Worm (Caenorhabditis elegans) whole organism, late embryonic: ENCODE measurements around the gene Y1B5A.1.

Experiments used
- C38D4.7 ChIP-seq: fragments of 200-800 bp; sonication (Bioruptor generic); optimal IDR thresholded peaks from 2 replicates; lab custom pipeline; 2018; ENCODE audit warnings: mild to moderate bottlenecking, missing genetic modification characterization, moderate library complexity, missing compliant biosample characterization
- F13H6.1 ChIP-seq: sonication (generic microtip); optimal IDR thresholded peaks from 2 replicates; lab custom pipeline; 2016; ENCODE audit warnings: missing genetic modification characterization, missing compliant biosample characterization
- ceh-14 ChIP-seq: sonication (generic microtip); optimal IDR thresholded peaks from 2 replicates; lab custom pipeline; 2016; ENCODE audit warnings: missing genotype, missing genetic modification characterization, missing compliant biosample characterization
- ceh-19 ChIP-seq: fragments of 200-800 bp; sonication (Bioruptor generic); optimal IDR thresholded peaks from 2 replicates; lab custom pipeline; 2018; ENCODE audit warnings: mild to moderate bottlenecking, missing genetic modification characterization, missing compliant biosample characterization
- ceh-2 ChIP-seq: sonication (generic microtip); optimal IDR thresholded peaks from 2 replicates; lab custom pipeline; 2016; ENCODE audit warnings: missing genotype, missing genetic modification characterization, missing compliant biosample characterization
- ceh-24 ChIP-seq: sonication (generic microtip); optimal IDR thresholded peaks from 2 replicates; lab custom pipeline; 2016; ENCODE audit warnings: mild to moderate bottlenecking, missing genetic modification characterization, missing compliant biosample characterization
- ceh-30 ChIP-seq: fragments of 150-350 bp; optimal IDR thresholded peaks from 2 replicates; lab custom pipeline; 2014; ENCODE audit warnings: missing biosample characterization, missing genetic modification characterization
- ceh-31 ChIP-seq: sonication (generic microtip); optimal IDR thresholded peaks from 2 replicates; lab custom pipeline; 2016; ENCODE audit warnings: missing genetic modification characterization, missing compliant biosample characterization
- ceh-48 ChIP-seq: sonication (generic microtip); optimal IDR thresholded peaks from 2 replicates; lab custom pipeline; 2016; ENCODE audit warnings: missing genetic modification characterization, inconsistent platforms, missing compliant biosample characterization
- ceh-9 ChIP-seq: sonication (generic microtip); optimal IDR thresholded peaks from 2 replicates; lab custom pipeline; 2016; ENCODE audit warnings: mild to moderate bottlenecking, missing genetic modification characterization, inconsistent platforms, missing compliant biosample characterization
- dmd-4 ChIP-seq: sonication (generic microtip); optimal IDR thresholded peaks from 2 replicates; lab custom pipeline; 2016; ENCODE audit warnings: borderline replicate concordance, missing genetic modification characterization, missing compliant biosample characterization
- elt-2 ChIP-seq: sonication (generic microtip); optimal IDR thresholded peaks from 2 replicates; lab custom pipeline; 2016; ENCODE audit warnings: missing genetic modification reagents, missing genetic modification characterization, missing compliant biosample characterization
- elt-4 ChIP-seq: sonication (generic microtip); optimal IDR thresholded peaks from 2 replicates; lab custom pipeline; 2016; ENCODE audit warnings: missing genetic modification characterization, missing compliant biosample characterization
- ets-4 ChIP-seq: sonication (generic microtip); optimal IDR thresholded peaks from 2 replicates; lab custom pipeline; 2016; ENCODE audit warnings: missing genetic modification characterization, missing compliant biosample characterization
- fax-1 ChIP-seq: sonication (generic microtip); optimal IDR thresholded peaks from 2 replicates; lab custom pipeline; 2016; ENCODE audit warnings: missing genotype, missing genetic modification characterization, missing compliant biosample characterization
- fkh-10 ChIP-seq: fragments of 150-350 bp; optimal IDR thresholded peaks from 2 replicates; lab custom pipeline; 2014; ENCODE audit warnings: missing biosample characterization, missing genetic modification reagents, missing genetic modification characterization
- gmeb-2 ChIP-seq: sonication (generic microtip); optimal IDR thresholded peaks from 2 replicates; lab custom pipeline; 2016; ENCODE audit warnings: missing genetic modification characterization, inconsistent platforms, missing compliant biosample characterization
- hlh-30 ChIP-seq: sonication (generic microtip); optimal IDR thresholded peaks from 2 replicates; lab custom pipeline; 2017; ENCODE audit warnings: antibody characterized with exemption, missing genetic modification characterization, missing compliant biosample characterization; ENCODE audit not compliant: insufficient read depth
- hlh-6 ChIP-seq: sonication (generic microtip); optimal IDR thresholded peaks from 2 replicates; lab custom pipeline; 2016; ENCODE audit warnings: missing genotype, missing genetic modification characterization, missing compliant biosample characterization
- hlh-8 ChIP-seq: sonication (generic microtip); optimal IDR thresholded peaks from 2 replicates; lab custom pipeline; 2016; ENCODE audit warnings: missing genotype, missing genetic modification characterization, missing compliant biosample characterization
- lin-11 ChIP-seq: fragments of 200-800 bp; sonication (Bioruptor generic); optimal IDR thresholded peaks from 2 replicates; lab custom pipeline; 2018; ENCODE audit warnings: mild to moderate bottlenecking, missing genetic modification characterization, missing compliant biosample characterization
- mec-3 ChIP-seq: sonication (generic microtip); optimal IDR thresholded peaks from 2 replicates; lab custom pipeline; 2016; ENCODE audit warnings: borderline replicate concordance, missing genetic modification characterization, missing compliant biosample characterization
- nhr-11 ChIP-seq: fragments of 150-350 bp; optimal IDR thresholded peaks from 2 replicates; lab custom pipeline; 2014; ENCODE audit warnings: missing biosample characterization, missing genetic modification characterization
- nhr-232 ChIP-seq: sonication (generic microtip); optimal IDR thresholded peaks from 2 replicates; lab custom pipeline; 2016; ENCODE audit warnings: missing genetic modification characterization, missing compliant biosample characterization
- pros-1 ChIP-seq: fragments of 150-350 bp; optimal IDR thresholded peaks from 2 replicates; lab custom pipeline; 2014; ENCODE audit warnings: missing biosample characterization, missing genetic modification reagents, missing genetic modification characterization
- rnt-1 ChIP-seq: sonication (generic microtip); optimal IDR thresholded peaks from 2 replicates; lab custom pipeline; 2016; ENCODE audit warnings: missing genetic modification characterization, missing compliant biosample characterization
- sdc-2 ChIP-seq: sonication (generic microtip); optimal IDR thresholded peaks from 2 replicates; lab custom pipeline; 2016; ENCODE audit warnings: missing genotype, missing genetic modification characterization, missing compliant biosample characterization
- sox-4 ChIP-seq: sonication (generic microtip); optimal IDR thresholded peaks from 2 replicates; lab custom pipeline; 2017; ENCODE audit warnings: mild to moderate bottlenecking, missing genetic modification characterization, inconsistent platforms, missing compliant biosample characterization
- tbx-7 ChIP-seq: sonication (generic microtip); optimal IDR thresholded peaks from 2 replicates; lab custom pipeline; 2016; ENCODE audit warnings: missing genotype, missing genetic modification characterization, missing compliant biosample characterization
- ttx-3 ChIP-seq: sonication (generic microtip); optimal IDR thresholded peaks from 2 replicates; lab custom pipeline; 2016; ENCODE audit warnings: missing genetic modification reagents, missing genetic modification characterization, missing compliant biosample characterization

Y1B5A.1 gene

ce11 chrX:7126348-7126747 lies 41.2 kb downstream of the Y1B5A.1 start, which contains the start of gene ist-1:
TSS of gene ist-1 (plus strand) at chrX:7126648.
- TF ChIP-seq fax-1 (tag; lab: Kevin White, UChicago): no peak
- TF ChIP-seq ttx-3 (tag; lab: Kevin White, UChicago): no peak
- no peak for TF ChIP-seq pros-1
- no peak for TF ChIP-seq ceh-2 (tag; lab: Kevin White, UChicago)
- TF ChIP-seq elt-4: no peak
- TF ChIP-seq ceh-31 (tag; lab: Kevin White, UChicago): no peak
- TF ChIP-seq tbx-7 (tag; lab: Kevin White, UChicago): no peak

DNA sequence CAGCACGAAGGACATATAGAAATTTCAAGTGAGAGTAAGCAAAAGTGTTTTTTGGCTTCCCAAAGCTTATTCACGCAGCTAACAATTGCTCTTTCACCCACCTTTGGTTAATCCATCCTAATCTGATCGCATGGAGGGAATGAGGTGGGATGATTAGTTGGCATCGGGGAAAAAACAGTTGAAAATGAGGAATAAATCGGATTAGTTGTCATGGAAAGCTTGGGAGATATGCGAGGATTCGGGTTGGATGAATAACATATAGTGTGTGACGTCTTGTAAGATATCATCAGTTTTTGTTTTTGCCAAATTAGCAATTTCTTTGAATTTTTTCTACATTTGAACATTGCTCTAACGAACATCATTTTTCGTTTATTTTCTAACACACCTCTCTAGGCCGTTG lies 43.4 kb downstream of the Y1B5A.1 start:
- no peak for TF ChIP-seq pros-1
- no peak for TF ChIP-seq dmd-4 (tag; lab: Kevin White, UChicago)
- TF ChIP-seq ceh-14 (tag; lab: Kevin White, UChicago): no peak
- TF ChIP-seq fkh-10 (GFP tag; lab: Kevin White, UChicago): no peak
- no peak for TF ChIP-seq ets-4 (tag; lab: Kevin White, UChicago)
- no peak for TF ChIP-seq nhr-232 (tag; lab: Kevin White, UChicago)
- TF ChIP-seq gmeb-2: no peak
- no peak for TF ChIP-seq hlh-6 (tag; lab: Kevin White, UChicago)
- TF ChIP-seq lin-11 (tag; lab: Kevin White, UChicago): no peak
- no peak for TF ChIP-seq elt-2
- no peak for TF ChIP-seq C38D4.7 (GFP tag; lab: Kevin White, UChicago)
- TF ChIP-seq sdc-2 (tag; lab: Kevin White, UChicago): no peak
- no peak for TF ChIP-seq hlh-30 (tag; lab: Kevin White, UChicago)
- no peak for TF ChIP-seq ceh-48 (tag; lab: Kevin White, UChicago)
- no peak for TF ChIP-seq ceh-30 (tag; lab: Kevin White, UChicago)
- no peak for TF ChIP-seq ceh-9

- no peak for TF ChIP-seq ceh-24 (tag; lab: Kevin White, UChicago)
- no peak for TF ChIP-seq lin-11 (tag; lab: Kevin White, UChicago)
- no peak for TF ChIP-seq ceh-2 (tag; lab: Kevin White, UChicago)
- no peak for TF ChIP-seq sox-4
- no peak for TF ChIP-seq nhr-11 (tag; lab: Kevin White, UChicago)
- TF ChIP-seq ceh-14 (tag; lab: Kevin White, UChicago): no peak
- TF ChIP-seq sdc-2 (tag; lab: Kevin White, UChicago): no peak
- TF ChIP-seq hlh-8 (tag; lab: Kevin White, UChicago): no peak
- no peak for TF ChIP-seq rnt-1
- no peak for TF ChIP-seq mec-3
- TF ChIP-seq ceh-19 (GFP tag; lab: Kevin White, UChicago): no peak
- no peak for TF ChIP-seq fkh-10 (GFP tag; lab: Kevin White, UChicago)
These were observed 44.3 kb downstream of the Y1B5A.1 start for ce11 chrX:7129460-7129859.

- TF ChIP-seq F13H6.1 (tag; lab: Kevin White, UChicago): no peak
These were observed 46.0 kb downstream of the Y1B5A.1 start for ce11 chrX:7131206-7131605.
